Fruit fly (Drosophila melanogaster) whole organism, wandering third instar larva: Measurements from ENCODE around the gene CG6026.

ENCODE experiments used
- CG9705 ChIP-seq: fragments of 200-800 bp; sonication (Bioruptor generic); optimal IDR thresholded peaks from 2 replicates; lab custom pipeline; 2018; ENCODE audit warnings: missing biosample characterization, mild to moderate bottlenecking, missing genetic modification characterization
- Dfd ChIP-seq: fragments of >200 bp; optimal IDR thresholded peaks from 2 replicates; lab custom pipeline; 2017; ENCODE audit warnings: missing biosample characterization, missing genetic modification characterization
- HLH106 ChIP-seq: fragments of 200-800 bp; optimal IDR thresholded peaks from 3 replicates; lab custom pipeline; 2019; ENCODE audit warnings: missing biosample characterization, mild to moderate bottlenecking, missing genetic modification characterization, moderate library complexity
- Jra ChIP-seq: sonication (Bioruptor generic); optimal IDR thresholded peaks from 2 replicates; lab custom pipeline; 2016; ENCODE audit warnings: missing biosample characterization, missing genetic modification characterization
- N ChIP-seq: fragments of >200 bp; optimal IDR thresholded peaks from 2 replicates; lab custom pipeline; 2018; ENCODE audit warnings: missing biosample characterization, missing external identifiers, missing genetic modification characterization
- OdsH ChIP-seq: fragments of 200-800 bp; sonication (Bioruptor generic); optimal IDR thresholded peaks from 2 replicates; lab custom pipeline; 2016; ENCODE audit warnings: missing biosample characterization, mild to moderate bottlenecking, missing genetic modification characterization
- Rel ChIP-seq, 2 experiments: fragments of 200-800 bp; sonication (Bioruptor generic) in 1 of 2; optimal IDR thresholded peaks; 2 replicates in 1 of 2; 3 replicates in 1 of 2; lab custom pipeline; 2016 to 2019; ENCODE audit warnings: mild to moderate bottlenecking in 2 of 2, missing biosample characterization in 2 of 2, missing genetic modification characterization in 2 of 2, moderate library complexity in 1 of 2
- brk ChIP-seq: fragments of 200-800 bp; sonication (Bioruptor generic); optimal IDR thresholded peaks from 2 replicates; lab custom pipeline; 2016; ENCODE audit warnings: missing biosample characterization, mild to moderate bottlenecking, missing genetic modification characterization
- fru ChIP-seq: fragments of 200-800 bp; sonication (Bioruptor generic); optimal IDR thresholded peaks from 3 replicates; lab custom pipeline; 2016; ENCODE audit warnings: missing biosample characterization, mild to moderate bottlenecking, missing genetic modification characterization
- h ChIP-seq: fragments of 200-800 bp; sonication (Bioruptor generic); optimal IDR thresholded peaks from 3 replicates; lab custom pipeline; 2016; ENCODE audit warnings: missing biosample characterization, mild to moderate bottlenecking, missing genetic modification characterization
- pan ChIP-seq: fragments of >200 bp; optimal IDR thresholded peaks from 2 replicates; lab custom pipeline; 2017
- psq ChIP-seq: fragments of 200-800 bp; sonication (Bioruptor generic); optimal IDR thresholded peaks from 3 replicates; lab custom pipeline; 2017; ENCODE audit warnings: missing biosample characterization, mild to moderate bottlenecking, missing genetic modification characterization, moderate library complexity
- sage ChIP-seq: fragments of 200-800 bp; sonication (Bioruptor generic); optimal IDR thresholded peaks from 2 replicates; lab custom pipeline; 2016; ENCODE audit warnings: missing biosample characterization, mild to moderate bottlenecking, missing genetic modification characterization

- no peak for TF ChIP-seq h (GFP tag; lab: Kevin White, UChicago)
- TF ChIP-seq CG9705 (GFP tag; lab: Kevin White, UChicago): no peak
- TF ChIP-seq HLH106: no peak
- TF ChIP-seq fru (GFP tag; lab: Kevin White, UChicago): no peak
- no peak for TF ChIP-seq Rel (GFP tag; optimal IDR thresholded peaks at IDR 0.05; lab: Kevin White, UChicago)
- no peak for TF ChIP-seq Rel (tag; optimal IDR thresholded peaks at IDR 0.05; lab: Kevin White, UChicago)
- TF ChIP-seq psq (GFP tag; lab: Kevin White, UChicago): no peak
- TF ChIP-seq brk (GFP tag; lab: Kevin White, UChicago): no peak
- no peak for TF ChIP-seq pan
- TF ChIP-seq OdsH (GFP tag; lab: Kevin White, UChicago): no peak
- TF ChIP-seq Dfd (GFP tag; lab: Kevin White, UChicago): no peak
- TF ChIP-seq sage: no peak
- TF ChIP-seq N: no peak
- no peak for TF ChIP-seq Jra (GFP tag; lab: Kevin White, UChicago)
Observed at dm6 chr3R:19015423-19015810, 17.9 kb upstream of the CG6026 start.
